Worm (Caenorhabditis elegans) whole organism, L4 larva: ENCODE measurements around the gene M163.22.

Source experiments
- F49E8.2 ChIP-seq: sonication (generic microtip); optimal IDR thresholded peaks from 2 replicates; lab custom pipeline; 2016; ENCODE audit warnings: missing compliant biosample characterization, mild to moderate bottlenecking, missing genetic modification characterization, borderline replicate concordance
- aha-1 ChIP-seq: fragments of 150-350 bp; peaks from one replicate; lab custom pipeline; 2014; ENCODE audit warnings: missing biosample characterization, missing genetic modification characterization
- ama-1 ChIP-seq: fragments of 150-350 bp; optimal IDR thresholded peaks from 2 replicates; lab custom pipeline; 2014; ENCODE audit warnings: inconsistent platforms, mixed read lengths
- egl-43 ChIP-seq: fragments of 200-800 bp; sonication (Bioruptor generic); IDR thresholded peaks from 2 replicates; pipeline ENCODE4 v1.3.6; 2022; ENCODE audit warnings: missing genetic modification reagents, missing genetic modification characterization, missing compliant biosample characterization
- jun-1 ChIP-seq: fragments of 150-350 bp; optimal IDR thresholded peaks from 2 replicates; lab custom pipeline; 2014; ENCODE audit warnings: missing biosample characterization, missing genetic modification reagents, missing genetic modification characterization
- nhr-237 ChIP-seq: sonication (generic microtip); optimal IDR thresholded peaks from 2 replicates; lab custom pipeline; 2017; ENCODE audit warnings: missing biosample characterization, missing genetic modification characterization
- nhr-76 ChIP-seq: fragments of 150-350 bp; optimal IDR thresholded peaks from 2 replicates; lab custom pipeline; 2014; ENCODE audit warnings: missing biosample characterization, missing genetic modification characterization
- unc-130 ChIP-seq: sonication (generic microtip); optimal IDR thresholded peaks from 2 replicates; lab custom pipeline; 2016; ENCODE audit warnings: missing genetic modification reagents, missing genetic modification characterization, missing compliant biosample characterization
- unc-62 ChIP-seq, 3 experiments: fragments of 150-350 bp in 1 of 3; sonication (generic microtip); optimal IDR thresholded peaks in 2 of 3; peaks in 1 of 3; 1 replicate in 1 of 3; 2 replicates in 2 of 3; lab custom pipeline; 2014 to 2017; ENCODE audit warnings: missing biosample characterization in 3 of 3, missing genetic modification characterization in 3 of 3, missing genetic modification reagents in 3 of 3, missing genotype in 1 of 3

DNA sequence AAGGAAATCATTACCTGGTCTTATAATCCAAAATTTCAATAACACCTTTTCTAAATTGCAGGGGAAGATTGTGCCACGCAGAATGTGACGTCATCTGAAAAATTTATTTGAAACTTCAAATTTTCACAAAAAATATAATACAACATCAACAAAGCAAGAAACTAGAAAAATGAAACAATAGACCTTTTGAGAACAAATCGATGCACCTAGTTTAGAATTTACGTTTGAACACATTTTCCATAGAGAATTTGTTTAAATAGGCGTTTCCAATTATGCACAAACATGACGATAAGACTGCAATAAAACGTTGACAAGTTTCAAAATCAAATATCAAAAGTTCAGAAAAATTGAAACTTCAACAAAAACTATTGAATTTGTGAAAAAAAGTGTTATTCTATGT, 47.1 kb downstream of the M163.22 start, which contains the start of gene fbxa-141:
- TF ChIP-seq egl-43 (GFP tag; lab: Robert Waterston, UW) = no peak
- no peak for TF ChIP-seq aha-1 (tag; lab: Kevin White, UChicago)
- no peak for TF ChIP-seq ama-1
- no peak for TF ChIP-seq jun-1 (tag; lab: Kevin White, UChicago)
- peak in 1 of 2 experiments; percentile 9 for TF ChIP-seq unc-62 (GFP tag; optimal IDR thresholded peaks at IDR 0.05 in 1 of 2; lab: Kevin White, UChicago)
- no peak for TF ChIP-seq unc-62 (tag; optimal IDR thresholded peaks at IDR 0.05; lab: Kevin White, UChicago)
- TF ChIP-seq nhr-237 (tag; lab: Kevin White, UChicago) = no peak
- no peak for TF ChIP-seq F49E8.2 (tag; lab: Kevin White, UChicago)
- no peak for TF ChIP-seq nhr-76 (tag; lab: Kevin White, UChicago)
- no peak for TF ChIP-seq unc-130 (GFP tag; lab: Kevin White, UChicago)
